Fruit fly (Drosophila melanogaster) S2 (cell line): ENCODE data around the gene CG14721.
A peak's percentile ranks its signal among the peaks of the same experiment; 100 is the strongest.

Experiments
- CG8478 ChIP-seq: fragments of >200 bp; optimal IDR thresholded peaks from 2 replicates; lab custom pipeline; 2018
- CTCF ChIP-seq, 2 experiments: fragments of >200 bp; optimal IDR thresholded peaks; 2 replicates each; lab custom pipeline; 2018

- TF ChIP-seq CTCF (optimal IDR thresholded peaks at IDR 0.05; lab: Kevin White, UChicago) (peak; percentile 85 to 90), CG8478 (no peak)
Measured at dm6 chr3R:11764279-11764880, 29.1 kb downstream of the CG14721 start, which contains the start of gene Lk6.
